Worm (Caenorhabditis elegans) whole organism, young adult: Measurements from ENCODE around the gene F42A9.6.

Source experiments
- F33H1.4 ChIP-seq: fragments of 200-800 bp; sonication (Bioruptor generic); IDR thresholded peaks from 2 replicates; pipeline ENCODE4 v1.3.6; 2022; ENCODE audit warnings: missing genetic modification reagents, missing genetic modification characterization, missing compliant biosample characterization
- F52B5.7 ChIP-seq: sonication (generic microtip); optimal IDR thresholded peaks from 2 replicates; lab custom pipeline; 2016; ENCODE audit warnings: mild to moderate bottlenecking, missing genetic modification characterization, missing compliant biosample characterization
- T26A5.8 ChIP-seq: sonication (generic microtip); optimal IDR thresholded peaks from 2 replicates; lab custom pipeline; 2016; ENCODE audit warnings: missing genetic modification characterization, missing compliant biosample characterization
- aptf-3 ChIP-seq: fragments of 200-800 bp; sonication (Bioruptor generic); IDR thresholded peaks from 2 replicates; pipeline ENCODE4 v1.3.6; 2022; ENCODE audit warnings: missing genetic modification characterization, missing compliant biosample characterization
- cebp-1 ChIP-seq, 2 experiments: fragments of 200-800 bp in 1 of 2; sonication (Bioruptor generic) in 1 of 2; sonication (generic microtip) in 1 of 2; IDR thresholded peaks in 1 of 2; optimal IDR thresholded peaks in 1 of 2; 2 replicates each; pipeline versions ENCODE4 v1.3.6 to Lab custom; 2017 to 2022; ENCODE audit warnings: missing compliant biosample characterization in 2 of 2, missing genetic modification characterization in 2 of 2, mild to moderate bottlenecking in 1 of 2, missing genetic modification reagents in 1 of 2, moderate library complexity in 1 of 2
- dox-1 ChIP-seq: fragments of 200-800 bp; sonication (Bioruptor generic); IDR thresholded peaks from 2 replicates; pipeline ENCODE4 v1.3.6; 2022; ENCODE audit warnings: missing genetic modification reagents, missing genetic modification characterization, missing compliant biosample characterization
- egl-44 ChIP-seq: fragments of 200-800 bp; sonication (Bioruptor generic); IDR thresholded peaks from 2 replicates; pipeline ENCODE4 v1.3.6; 2022; ENCODE audit warnings: missing genetic modification reagents, missing genetic modification characterization, missing compliant biosample characterization
- lsy-27 ChIP-seq: sonication (generic microtip); optimal IDR thresholded peaks from 2 replicates; lab custom pipeline; 2017; ENCODE audit warnings: missing genetic modification characterization, mild to moderate bottlenecking, missing compliant biosample characterization, antibody characterized with exemption, missing genotype, borderline replicate concordance; ENCODE audit not compliant: insufficient read depth
- madf-6 ChIP-seq: fragments of 200-800 bp; sonication (Bioruptor generic); IDR thresholded peaks from 2 replicates; pipeline ENCODE4 v1.3.6; 2022; ENCODE audit warnings: missing genetic modification reagents, missing genetic modification characterization, missing compliant biosample characterization
- sea-2 ChIP-seq: fragments of 200-800 bp; sonication (Bioruptor generic); IDR thresholded peaks from 2 replicates; pipeline ENCODE4 v1.3.6; 2022; ENCODE audit warnings: missing genetic modification characterization, missing compliant biosample characterization
- snpc-4 ChIP-seq, 5 experiments: fragments of 150-350 bp in 1 of 5; sonication (generic microtip) in 4 of 5; optimal IDR thresholded peaks; 2 replicates each; lab custom pipeline; 2014 to 2018; ENCODE audit warnings: missing genetic modification characterization in 5 of 5, missing biosample characterization in 3 of 5, antibody characterized with exemption in 2 of 5, mild to moderate bottlenecking in 2 of 5, missing compliant biosample characterization in 2 of 5, missing genotype in 2 of 5, moderate library complexity in 2 of 5, missing genetic modification reagents in 1 of 5
- tbx-9 ChIP-seq: sonication (generic microtip); optimal IDR thresholded peaks from 2 replicates; lab custom pipeline; 2016; ENCODE audit warnings: borderline replicate concordance, missing genetic modification characterization, inconsistent platforms, missing compliant biosample characterization
- unc-130 ChIP-seq: sonication (generic microtip); optimal IDR thresholded peaks from 2 replicates; lab custom pipeline; 2016; ENCODE audit warnings: missing genetic modification reagents, missing genetic modification characterization, missing compliant biosample characterization
- ztf-3 ChIP-seq: fragments of 200-800 bp; sonication (Bioruptor generic); optimal IDR thresholded peaks from 2 replicates; lab custom pipeline; 2018; ENCODE audit warnings: mild to moderate bottlenecking, missing genetic modification characterization, missing compliant biosample characterization

DNA sequence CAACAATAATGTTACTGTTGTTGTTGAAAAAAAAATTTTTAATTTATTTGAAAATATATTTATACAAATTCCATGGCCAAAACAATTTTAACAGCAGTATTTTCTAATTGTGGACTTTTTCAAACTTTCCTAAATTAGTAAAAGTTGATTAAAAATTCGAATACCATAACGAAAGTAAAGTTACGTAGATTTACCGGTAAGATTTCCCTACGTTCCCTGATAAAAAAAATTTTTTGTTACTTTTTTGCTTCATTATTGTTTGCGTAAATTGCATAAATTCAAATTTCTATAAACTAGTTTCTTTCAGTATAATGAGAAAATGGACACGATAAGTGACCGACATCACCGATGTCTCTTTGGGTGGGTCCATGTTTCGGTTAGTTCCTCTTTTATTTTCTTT lies at the start of gene F42A9.6:
- TF ChIP-seq cebp-1 (GFP tag; IDR thresholded peaks at IDR 0.05; lab: Robert Waterston, UW) (no peak), cebp-1 (tag; optimal IDR thresholded peaks at IDR 0.05; lab: Kevin White, UChicago) (no peak), tbx-9 (tag; lab: Kevin White, UChicago) (no peak), dox-1 (no peak), F52B5.7 (no peak), madf-6 (GFP tag; lab: Robert Waterston, UW) (no peak), ztf-3 (no peak), aptf-3 (GFP tag; lab: Robert Waterston, UW) (no peak), F33H1.4 (no peak), egl-44 (GFP tag; lab: Robert Waterston, UW) (no peak), lsy-27 (tag; lab: Kevin White, UChicago) (no peak), snpc-4 (GFP tag; optimal IDR thresholded peaks at IDR 0.05; lab: Kevin White, UChicago) (no peak), snpc-4 (tag; optimal IDR thresholded peaks at IDR 0.05; lab: Kevin White, UChicago) (no peak), unc-130 (GFP tag; lab: Kevin White, UChicago) (no peak), sea-2 (no peak), T26A5.8 (tag; lab: Kevin White, UChicago) (no peak)
